Fruit fly (Drosophila melanogaster): ENCODE measurements around the gene CG3527.
A peak's percentile ranks its signal among the peaks of the same experiment; 100 is the strongest.

Gene CG3527

dm6 chrX:4505318-4505717 is 46.5 kb upstream of the CG3527 start (continued):
- peak in 1 of 2 experiments; percentile 39 for TF ChIP-seq bsh (GFP tag; optimal IDR thresholded peaks at IDR 0.05)
- TF ChIP-seq mld (GFP tag; IDR thresholded peaks at IDR 0.05; ENCODE audit: partially characterized antibody), result no peak
- no peak for TF ChIP-seq Blimp-1 (GFP tag; optimal IDR thresholded peaks at IDR 0.05)
- no peak for TF ChIP-seq HLH3B (GFP tag; IDR thresholded peaks at IDR 0.05)
- no peak for TF ChIP-seq onecut (GFP tag; IDR thresholded peaks at IDR 0.05)
- TF ChIP-seq CG9797 (GFP tag; optimal IDR thresholded peaks at IDR 0.05), result no peak
- TF ChIP-seq pan (optimal IDR thresholded peaks at IDR 0.05), result no peak
- TF ChIP-seq pan (GFP tag; optimal IDR thresholded peaks at IDR 0.05 in 1 of 2, IDR thresholded peaks at IDR 0.05 in 1 of 2), result peak in 1 of 2 experiments; percentile 42
- TF ChIP-seq toy (GFP tag; IDR thresholded peaks at IDR 0.05), result no peak
- no peak for TF ChIP-seq CG7786 (GFP tag; optimal IDR thresholded peaks at IDR 0.05)
- TF ChIP-seq fd102C (GFP tag; optimal IDR thresholded peaks at IDR 0.05), result no peak
- TF ChIP-seq Dip2 (GFP tag; IDR thresholded peaks at IDR 0.05), result no peak
- TF ChIP-seq tio (GFP tag; optimal IDR thresholded peaks at IDR 0.05), result peak; percentile 15
- no peak for TF ChIP-seq insv (GFP tag; optimal IDR thresholded peaks at IDR 0.05)
- no peak for TF ChIP-seq CG7928 (GFP tag; optimal IDR thresholded peaks at IDR 0.05)
- TF ChIP-seq seq (GFP tag; IDR thresholded peaks at IDR 0.05), result no peak
- TF ChIP-seq Sox102F (GFP tag; optimal IDR thresholded peaks at IDR 0.05), result peak; percentile 27
- no peak for TF ChIP-seq Usf (GFP tag; optimal IDR thresholded peaks at IDR 0.05)
- TF ChIP-seq CG3995 (GFP tag; optimal IDR thresholded peaks at IDR 0.05), result no peak
- peak; percentile 26 for TF ChIP-seq CG15696 (tag; optimal IDR thresholded peaks at IDR 0.05)
- TF ChIP-seq CG2199 (GFP tag; IDR thresholded peaks at IDR 0.05), result no peak
- TF ChIP-seq BtbVII (GFP tag; optimal IDR thresholded peaks at IDR 0.05), result no peak
- peak; percentile 37 for TF ChIP-seq CG8388 (GFP tag; optimal IDR thresholded peaks at IDR 0.05)
- no peak for TF ChIP-seq CG13123 (GFP tag; optimal IDR thresholded peaks at IDR 0.05)
- peak in 1 of 2 experiments; percentile 50 for TF ChIP-seq chif (GFP tag; optimal IDR thresholded peaks at IDR 0.05)
- peak; percentile 35 for TF ChIP-seq CG2678 (tag; optimal IDR thresholded peaks at IDR 0.05)
- no peak for TF ChIP-seq GATAe (GFP tag; conservative IDR thresholded peaks at IDR 0.05)
- no peak for TF ChIP-seq CG11560 (tag; IDR thresholded peaks at IDR 0.05)
- no peak for TF ChIP-seq knrl (GFP tag; IDR thresholded peaks at IDR 0.05; ENCODE audit: partially characterized antibody)
- no peak for TF ChIP-seq Bgb (GFP tag; IDR thresholded peaks at IDR 0.05; ENCODE audit: partially characterized antibody)
- no peak for TF ChIP-seq prd (optimal IDR thresholded peaks at IDR 0.05)
- TF ChIP-seq prd (GFP tag; IDR thresholded peaks at IDR 0.05), result peak; percentile 59; the same call in 2 of the 3 replicates
- TF ChIP-seq CG7556 (GFP tag; optimal IDR thresholded peaks at IDR 0.05), result peak; percentile 44
- no peak for TF ChIP-seq sd (tag; optimal IDR thresholded peaks at IDR 0.05)
- TF ChIP-seq CG6272 (GFP tag; IDR thresholded peaks at IDR 0.05), result no peak
- no peak for TF ChIP-seq chn (GFP tag; optimal IDR thresholded peaks at IDR 0.05)
- TF ChIP-seq sob (GFP tag; IDR thresholded peaks at IDR 0.05), result no peak
- no peak for TF ChIP-seq CG17912 (GFP tag; optimal IDR thresholded peaks at IDR 0.05)
- TF ChIP-seq CG10565 (GFP tag; optimal IDR thresholded peaks at IDR 0.05), result no peak
- TF ChIP-seq CG11695 (GFP tag; IDR thresholded peaks at IDR 0.05), result no peak
- TF ChIP-seq p53 (GFP tag; optimal IDR thresholded peaks at IDR 0.05), result no peak
- no peak for TF ChIP-seq CG4360 (GFP tag; IDR thresholded peaks at IDR 0.05)
- 0 out of 2 replicates have a peak, but pooled peaks have one; percentile 9 for TF ChIP-seq CG4730 (GFP tag; IDR thresholded peaks at IDR 0.05)
- TF ChIP-seq CG4328 (GFP tag; optimal IDR thresholded peaks at IDR 0.05), result no peak
- TF ChIP-seq CG6254 (GFP tag; optimal IDR thresholded peaks at IDR 0.05), result peak; percentile 5
- TF ChIP-seq CG2889 (GFP tag; IDR thresholded peaks at IDR 0.05), result no peak
- 0 out of 2 replicates have a peak, but pooled peaks have one; percentile 17 for TF ChIP-seq Ptx1 (GFP tag; IDR thresholded peaks at IDR 0.05)
- TF ChIP-seq Max (GFP tag; optimal IDR thresholded peaks at IDR 0.05), result no peak
- TF ChIP-seq HHEX (GFP tag; optimal IDR thresholded peaks at IDR 0.05), result no peak
- TF ChIP-seq CG15514 (GFP tag; optimal IDR thresholded peaks at IDR 0.05), result no peak
- no peak for TF ChIP-seq gcm2 (GFP tag; optimal IDR thresholded peaks at IDR 0.05)
- TF ChIP-seq Spps (tag; optimal IDR thresholded peaks at IDR 0.05), result no peak
